Worm (Caenorhabditis elegans) whole organism, L2 larva: ENCODE results near the gene Y43C5A.2.

Source experiments
- elt-1 ChIP-seq: fragments of 150-350 bp; optimal IDR thresholded peaks from 2 replicates; lab custom pipeline; 2014; ENCODE audit warnings: missing biosample characterization, missing genetic modification characterization
- mdl-1 ChIP-seq, 2 experiments: fragments of 150-350 bp in 1 of 2; sonication (generic microtip) in 1 of 2; optimal IDR thresholded peaks; 2 replicates each; lab custom pipeline; 2017; ENCODE audit warnings: missing biosample characterization in 2 of 2, missing genetic modification characterization in 2 of 2
- sma-3 ChIP-seq: sonication (generic microtip); optimal IDR thresholded peaks from 2 replicates; lab custom pipeline; 2016; ENCODE audit warnings: missing genetic modification reagents, missing genetic modification characterization, missing compliant biosample characterization
- unc-55 ChIP-seq: fragments of 150-350 bp; sonication (generic microtip); optimal IDR thresholded peaks from 3 replicates; lab custom pipeline; 2014; ENCODE audit warnings: missing biosample characterization, missing genetic modification reagents, missing genetic modification characterization

ce11 chrIV:10273360-10273759 is 3.7 kb downstream of the Y43C5A.2 start:
- TF ChIP-seq mdl-1 (tag; optimal IDR thresholded peaks at IDR 0.05; lab: Kevin White, UChicago) (no peak), sma-3 (GFP tag; lab: Kevin White, UChicago) (no peak), unc-55 (no peak), elt-1 (tag; lab: Kevin White, UChicago) (no peak)
